Worm (Caenorhabditis elegans) whole organism, L3 larva: ENCODE data around the gene best-6.
"Not testable (repeated sequence)": the region's sequence is repeated elsewhere in the genome, so short reads cannot be mapped to it uniquely, and the experiment has no call there.

Experiments used
- R02D3.7 ChIP-seq: fragments of 150-350 bp; optimal IDR thresholded peaks from 2 replicates; lab custom pipeline; 2014; ENCODE audit warnings: missing biosample characterization, missing genetic modification characterization
- ZK546.5 ChIP-seq: sonication (generic microtip); optimal IDR thresholded peaks from 2 replicates; lab custom pipeline; 2017; ENCODE audit warnings: missing biosample characterization, missing genetic modification characterization
- aly-2 ChIP-seq: fragments of 150-350 bp; optimal IDR thresholded peaks from 2 replicates; lab custom pipeline; 2014; ENCODE audit warnings: missing biosample characterization, missing genetic modification characterization
- ama-1 ChIP-seq: fragments of 150-350 bp; optimal IDR thresholded peaks from 2 replicates; lab custom pipeline; 2018
- ceh-9 ChIP-seq: sonication (generic microtip); optimal IDR thresholded peaks from 2 replicates; lab custom pipeline; 2018; ENCODE audit warnings: missing biosample characterization, missing genetic modification characterization
- daf-12 ChIP-seq: fragments of 150-350 bp; optimal IDR thresholded peaks from 2 replicates; lab custom pipeline; 2014; ENCODE audit warnings: missing biosample characterization, missing genetic modification reagents, missing genetic modification characterization
- egl-27 ChIP-seq: sonication (generic microtip); optimal IDR thresholded peaks from 4 replicates; lab custom pipeline; 2017; ENCODE audit warnings: missing biosample characterization, missing genetic modification reagents, missing genetic modification characterization
- elt-3 ChIP-seq, 3 experiments: fragments of 150-350 bp in 1 of 3; sonication (generic microtip) in 2 of 3; optimal IDR thresholded peaks; 2 replicates in 2 of 3; 4 replicates in 1 of 3; lab custom pipeline; 2014 to 2017; ENCODE audit warnings: missing biosample characterization in 3 of 3, missing genetic modification characterization in 3 of 3
- eor-1 ChIP-seq, 2 experiments: fragments of 150-350 bp; optimal IDR thresholded peaks; 2 replicates each; lab custom pipeline; 2014 to 2018; ENCODE audit warnings: missing biosample characterization in 2 of 2, missing genetic modification characterization in 2 of 2
- fos-1 ChIP-seq: fragments of 150-350 bp; optimal IDR thresholded peaks from 2 replicates; lab custom pipeline; 2014; ENCODE audit warnings: missing biosample characterization, missing genetic modification characterization
- hmg-11 ChIP-seq: sonication (generic microtip); optimal IDR thresholded peaks from 2 replicates; lab custom pipeline; 2016; ENCODE audit warnings: missing genetic modification characterization, missing compliant biosample characterization
- jun-1 ChIP-seq: fragments of 150-350 bp; optimal IDR thresholded peaks from 2 replicates; lab custom pipeline; 2014; ENCODE audit warnings: missing biosample characterization, missing genetic modification reagents, missing genetic modification characterization
- lin-39 ChIP-seq: fragments of 150-350 bp; optimal IDR thresholded peaks from 2 replicates; lab custom pipeline; 2018; ENCODE audit warnings: missing biosample characterization, missing genetic modification reagents, missing genetic modification characterization
- lsy-12 ChIP-seq: sonication (generic microtip); optimal IDR thresholded peaks from 2 replicates; lab custom pipeline; 2016; ENCODE audit warnings: mild to moderate bottlenecking, missing genetic modification characterization, missing compliant biosample characterization
- nfya-1 ChIP-seq: sonication (generic microtip); optimal IDR thresholded peaks from 2 replicates; lab custom pipeline; 2017; ENCODE audit warnings: missing genetic modification characterization, mild to moderate bottlenecking, missing compliant biosample characterization, antibody characterized with exemption, moderate library complexity; ENCODE audit not compliant: insufficient read depth
- nhr-11 ChIP-seq: fragments of 150-350 bp; optimal IDR thresholded peaks from 2 replicates; lab custom pipeline; 2014; ENCODE audit warnings: missing biosample characterization, missing genetic modification characterization
- nhr-12 ChIP-seq: fragments of 150-350 bp; optimal IDR thresholded peaks from 2 replicates; lab custom pipeline; 2014; ENCODE audit warnings: missing biosample characterization, missing genetic modification characterization
- nhr-237 ChIP-seq: fragments of 150-350 bp; optimal IDR thresholded peaks from 2 replicates; lab custom pipeline; 2014; ENCODE audit warnings: missing biosample characterization, missing genetic modification characterization
- nhr-25 ChIP-seq: sonication (generic microtip); optimal IDR thresholded peaks from 2 replicates; lab custom pipeline; 2017; ENCODE audit warnings: missing biosample characterization, missing genetic modification characterization
- nhr-43 ChIP-seq: sonication (generic microtip); optimal IDR thresholded peaks from 2 replicates; lab custom pipeline; 2016; ENCODE audit warnings: mild to moderate bottlenecking, missing genetic modification characterization, missing compliant biosample characterization; ENCODE audit not compliant: poor library complexity, severe bottlenecking
- nhr-67 ChIP-seq: fragments of 150-350 bp; optimal IDR thresholded peaks from 2 replicates; lab custom pipeline; 2014; ENCODE audit warnings: missing biosample characterization, missing genetic modification characterization
- nhr-76 ChIP-seq: fragments of 150-350 bp; sonication (generic microtip); optimal IDR thresholded peaks from 5 replicates; lab custom pipeline; 2014; ENCODE audit warnings: missing biosample characterization, missing genetic modification characterization
- nhr-77 ChIP-seq: fragments of 150-350 bp; optimal IDR thresholded peaks from 2 replicates; lab custom pipeline; 2014; ENCODE audit warnings: missing biosample characterization, missing genetic modification characterization
- pha-4 ChIP-seq: fragments of 150-350 bp; optimal IDR thresholded peaks from 2 replicates; lab custom pipeline; 2014; ENCODE audit warnings: missing biosample characterization, missing genetic modification reagents, missing genetic modification characterization
- pqm-1 ChIP-seq: fragments of 150-350 bp; optimal IDR thresholded peaks from 2 replicates; lab custom pipeline; 2017; ENCODE audit warnings: missing biosample characterization, missing genetic modification characterization, inconsistent platforms
- sea-2 ChIP-seq: fragments of 150-350 bp; sonication (generic microtip); optimal IDR thresholded peaks from 4 replicates; lab custom pipeline; 2014; ENCODE audit warnings: missing biosample characterization, missing genetic modification reagents, missing genetic modification characterization
- skn-1 ChIP-seq: fragments of 150-350 bp; optimal IDR thresholded peaks from 2 replicates; lab custom pipeline; 2014; ENCODE audit warnings: missing biosample characterization, missing genetic modification characterization
- snpc-4 ChIP-seq: fragments of 150-350 bp; optimal IDR thresholded peaks from 2 replicates; lab custom pipeline; 2014; ENCODE audit warnings: missing biosample characterization, missing genetic modification characterization
- tbx-2 ChIP-seq: sonication (generic microtip); optimal IDR thresholded peaks from 2 replicates; lab custom pipeline; 2016; ENCODE audit warnings: mild to moderate bottlenecking, missing genetic modification characterization, missing compliant biosample characterization
- unc-62 ChIP-seq: fragments of 150-350 bp; sonication (generic microtip); optimal IDR thresholded peaks from 4 replicates; lab custom pipeline; 2014; ENCODE audit warnings: missing biosample characterization, missing genetic modification reagents, missing genetic modification characterization
- zag-1 ChIP-seq: fragments of 150-350 bp; optimal IDR thresholded peaks from 2 replicates; lab custom pipeline; 2014; ENCODE audit warnings: missing biosample characterization, missing genetic modification characterization

best-6 gene

DNA sequence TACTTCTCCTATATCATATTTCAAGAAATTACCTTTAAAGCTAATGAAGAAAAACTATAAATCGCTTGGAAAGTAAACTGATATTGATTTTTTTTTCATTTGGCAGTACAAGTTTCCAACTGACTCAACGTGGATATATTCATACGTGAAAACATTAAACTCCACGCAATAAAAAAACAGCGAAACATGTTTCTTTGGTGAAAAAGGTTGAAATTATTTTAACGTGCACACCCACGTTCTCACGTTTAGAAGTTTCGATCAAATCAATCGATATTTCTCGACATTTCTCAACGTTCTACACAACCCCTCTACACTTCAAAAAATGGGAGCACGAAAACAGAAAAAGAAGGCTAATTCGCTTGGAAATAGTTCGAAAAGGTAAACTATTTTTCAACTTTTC is at the start of gene best-6, which contains the start of gene C09B9.2:
Gene best-6, minus strand, starts transcription at position 101 of the 400 bp plus-strand sequence.
Gene C09B9.2, plus strand, starts transcription at position 314 of the 400 bp plus-strand sequence.
- no peak for TF ChIP-seq daf-12 (tag; lab: Kevin White, UChicago)
- no peak for TF ChIP-seq nhr-25 (tag; lab: Kevin White, UChicago)
- TF ChIP-seq nhr-76, result no peak
- no peak for TF ChIP-seq unc-62
- no peak for TF ChIP-seq elt-3 (tag; optimal IDR thresholded peaks at IDR 0.05; lab: Kevin White, UChicago)
- TF ChIP-seq lsy-12 (tag; lab: Kevin White, UChicago), result no peak
- TF ChIP-seq pha-4 (tag; lab: Kevin White, UChicago), result no peak
- TF ChIP-seq pqm-1 (tag; lab: Kevin White, UChicago), result no peak
- TF ChIP-seq eor-1 (tag; optimal IDR thresholded peaks at IDR 0.05; lab: Kevin White, UChicago), result no peak
- no peak for TF ChIP-seq skn-1 (tag; lab: Kevin White, UChicago)

DNA sequence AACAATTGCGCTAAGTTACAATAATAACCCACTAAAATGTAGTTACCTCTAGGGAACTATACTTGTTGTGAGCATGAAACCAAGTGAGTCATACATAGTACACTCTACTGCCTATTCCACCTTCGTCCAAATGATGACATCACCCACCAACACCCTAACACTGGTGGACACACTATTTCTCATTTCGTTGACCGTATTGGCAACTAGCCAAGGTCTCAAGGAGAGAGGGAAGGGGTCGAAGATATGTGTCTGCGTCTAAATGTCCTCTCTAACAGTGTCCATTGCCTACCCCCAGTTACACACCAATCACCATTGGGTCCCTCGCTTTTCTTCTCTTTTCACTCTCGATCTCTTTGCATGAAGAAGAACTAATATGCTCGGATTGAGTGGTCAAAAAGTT is 49.0 kb upstream of the best-6 start:
- TF ChIP-seq nhr-11 (tag; lab: Kevin White, UChicago), result no peak
- TF ChIP-seq unc-62, result no peak
- no peak for TF ChIP-seq R02D3.7
- TF ChIP-seq egl-27, result no peak
- no peak for TF ChIP-seq tbx-2 (tag; lab: Kevin White, UChicago)
- TF ChIP-seq nhr-25 (tag; lab: Kevin White, UChicago), result peak; percentile 34
- no peak for TF ChIP-seq skn-1 (tag; lab: Kevin White, UChicago)
- peak; percentile 15 for TF ChIP-seq hmg-11
- peak; percentile 38 for TF ChIP-seq pha-4 (tag; lab: Kevin White, UChicago)
- TF ChIP-seq nhr-12, result no peak
- no peak for TF ChIP-seq snpc-4
- TF ChIP-seq ZK546.5 (tag; lab: Kevin White, UChicago), result no peak
- TF ChIP-seq sea-2 (GFP tag; lab: Kevin White, UChicago), result no peak
- TF ChIP-seq nfya-1 (tag; lab: Kevin White, UChicago), result peak; percentile 54
- no peak for TF ChIP-seq lin-39 (tag; lab: Kevin White, UChicago)
- no peak for TF ChIP-seq zag-1 (tag; lab: Kevin White, UChicago)
- TF ChIP-seq nhr-76, result no peak
- no peak for TF ChIP-seq ama-1
- no peak for TF ChIP-seq eor-1 (tag; optimal IDR thresholded peaks at IDR 0.05; lab: Kevin White, UChicago)

DNA sequence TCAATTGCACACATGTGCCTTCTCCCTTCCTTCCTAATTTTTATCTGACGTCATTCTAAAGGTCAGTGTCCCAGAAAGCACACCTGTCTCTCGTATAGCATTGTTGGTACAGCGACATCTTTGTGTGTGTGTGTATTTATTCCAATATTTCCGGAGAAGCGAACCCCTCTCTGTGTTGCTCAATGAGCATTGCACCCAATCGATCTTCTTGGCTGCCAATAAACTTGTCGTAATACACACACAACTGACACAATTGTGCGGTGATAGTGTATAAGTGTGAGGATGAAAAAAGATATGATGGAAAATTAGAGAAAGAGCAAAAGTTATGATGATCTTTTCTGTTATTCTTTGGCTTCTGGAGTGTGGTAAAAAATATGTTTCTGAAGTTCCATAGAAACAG is 47.7 kb upstream of the best-6 start:
- no peak for TF ChIP-seq elt-3 (tag; optimal IDR thresholded peaks at IDR 0.05; lab: Kevin White, UChicago)
- no peak for TF ChIP-seq fos-1 (tag; lab: Kevin White, UChicago)
- TF ChIP-seq nhr-237, result no peak
- TF ChIP-seq aly-2 (tag; lab: Kevin White, UChicago), result no peak
- TF ChIP-seq tbx-2 (tag; lab: Kevin White, UChicago), result no peak
- no peak for TF ChIP-seq nhr-43 (tag; lab: Kevin White, UChicago)
- TF ChIP-seq nhr-25 (tag; lab: Kevin White, UChicago), result no peak
- TF ChIP-seq jun-1, result no peak
- TF ChIP-seq nhr-77, result no peak
- no peak for TF ChIP-seq hmg-11

DNA sequence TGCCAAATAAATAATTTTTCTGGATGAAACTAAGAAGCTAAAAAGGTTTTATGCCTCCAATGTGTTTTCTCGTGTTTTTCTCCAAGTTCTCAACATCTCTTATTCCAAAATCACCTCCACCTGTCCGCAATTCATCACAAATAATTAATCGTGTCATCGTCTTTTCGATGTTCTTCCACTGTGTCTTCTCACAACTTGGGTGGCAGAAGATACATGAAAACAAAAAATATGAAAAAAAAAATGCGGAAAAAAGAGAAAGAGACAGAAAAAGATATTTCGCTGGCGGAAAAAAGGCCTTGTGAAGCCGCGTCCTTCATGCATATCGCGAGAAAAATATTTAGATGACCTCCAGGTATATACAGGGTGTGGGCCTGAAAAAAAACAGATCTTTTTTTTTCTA is 45.0 kb upstream of the best-6 start:
- TF ChIP-seq nhr-67 (tag; lab: Kevin White, UChicago) (no peak), nhr-25 (tag; lab: Kevin White, UChicago) (peak; percentile 15)

DNA sequence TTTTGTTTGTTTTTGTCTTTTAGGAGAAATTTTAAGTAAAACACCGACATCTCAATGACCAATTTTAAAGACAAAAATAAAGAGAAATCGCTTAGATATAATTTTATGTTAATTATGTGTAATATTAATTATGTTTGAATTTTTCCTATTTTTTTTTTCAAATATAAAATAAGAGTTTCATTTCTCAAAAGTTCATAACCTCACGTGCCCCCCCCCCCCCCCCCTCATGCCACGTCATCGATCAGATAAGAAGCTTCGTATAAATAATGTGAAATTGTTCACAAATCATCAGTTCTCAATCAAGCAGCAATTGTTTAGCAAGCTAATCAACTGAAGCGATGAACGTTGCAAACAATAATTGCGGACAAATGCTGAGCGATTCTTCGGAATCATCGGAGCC is 41.7 kb upstream of the best-6 start, which contains the start of gene C02B10.6:
Gene C02B10.6, plus strand, starts transcription at position 301 of the 400 bp plus-strand sequence.
- not testable (repeated sequence) for TF ChIP-seq nhr-77; ZK546.5 (tag; lab: Kevin White, UChicago); snpc-4

DNA sequence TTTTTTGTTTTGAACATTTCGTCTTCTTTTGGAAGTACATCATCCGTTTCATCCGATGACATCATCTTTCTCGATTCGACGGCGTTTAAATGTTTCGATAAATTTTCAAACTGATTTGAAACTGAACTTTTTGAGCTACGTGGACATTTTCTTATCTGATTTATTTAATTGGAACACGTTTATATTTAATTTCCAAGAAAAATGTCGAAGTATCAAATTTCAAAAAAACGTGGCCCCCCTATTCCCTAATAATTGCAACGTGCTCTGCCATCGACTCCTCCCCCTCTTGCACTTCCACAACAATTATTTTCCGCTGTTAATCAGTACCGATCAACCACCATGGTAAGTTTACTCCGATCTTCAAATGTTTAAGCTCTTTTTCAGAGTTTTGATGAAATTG is 39.7 kb upstream of the best-6 start, which contains the start of the genes R13H9.6 and rmd-6:
Gene R13H9.6, minus strand, starts transcription at position 101 of the 400 bp plus-strand sequence.
Gene rmd-6, plus strand, starts transcription at position 305 of the 400 bp plus-strand sequence.
- TF ChIP-seq ceh-9, nhr-237, egl-27: not testable (repeated sequence)
- TF ChIP-seq, all 47 proteins: peak for 0; not testable (repeated sequence) for 47
